Fruit fly (Drosophila melanogaster) whole organism, embryonic: Measurements from ENCODE around the gene BtbVII.

Experiments used
- Antp ChIP-seq: fragments of 200-800 bp; sonication (Bioruptor generic); optimal IDR thresholded peaks from 3 replicates; lab custom pipeline; 2016; ENCODE audit warnings: missing biosample characterization, missing genetic modification characterization
- CG10565 ChIP-seq: fragments of 200-800 bp; sonication (Bioruptor generic); optimal IDR thresholded peaks from 3 replicates; lab custom pipeline; 2016; ENCODE audit warnings: missing biosample characterization, mild to moderate bottlenecking, missing genetic modification characterization
- CG11560 ChIP-seq: fragments of 200-800 bp; sonication (Bioruptor generic); IDR thresholded peaks from 3 replicates; pipeline ENCODE4 v1.3.6; 2022; ENCODE audit warnings: missing biosample characterization, missing genetic modification characterization
- CG13287 ChIP-seq: fragments of 200-800 bp; sonication (Bioruptor generic); IDR thresholded peaks from 2 replicates; pipeline ENCODE4 v1.3.6; 2022; ENCODE audit warnings: missing biosample characterization, missing genetic modification characterization; ENCODE audit not compliant: partially characterized antibody
- CG15073 ChIP-seq: fragments of 200-800 bp; sonication (Bioruptor generic); optimal IDR thresholded peaks from 2 replicates; lab custom pipeline; 2016; ENCODE audit warnings: missing biosample characterization, missing genetic modification characterization
- CG1529 ChIP-seq: fragments of 200-800 bp; sonication (Bioruptor generic); optimal IDR thresholded peaks from 3 replicates; lab custom pipeline; 2018; ENCODE audit warnings: missing biosample characterization, missing genetic modification characterization
- CG15514 ChIP-seq: fragments of 200-800 bp; sonication (Bioruptor generic); optimal IDR thresholded peaks from 3 replicates; lab custom pipeline; 2017; ENCODE audit warnings: missing biosample characterization, missing genetic modification characterization, mild to moderate bottlenecking, moderate library complexity, missing genetic modification reagents
- CG17328 ChIP-seq: fragments of 200-800 bp; sonication (Bioruptor generic); IDR thresholded peaks from 2 replicates; pipeline ENCODE4 v1.3.6; 2022; ENCODE audit warnings: missing biosample characterization, missing genetic modification characterization
- CG17612 ChIP-seq: fragments of 200-800 bp; sonication (Bioruptor generic); IDR thresholded peaks from 2 replicates; pipeline ENCODE4 v1.3.6; 2022; ENCODE audit warnings: missing biosample characterization, missing genetic modification characterization
- CG1792 ChIP-seq: fragments of 200-800 bp; sonication (Bioruptor generic); optimal IDR thresholded peaks from 2 replicates; lab custom pipeline; 2016; ENCODE audit warnings: missing biosample characterization, missing genetic modification characterization
- CG33213 ChIP-seq: fragments of 200-800 bp; sonication (Bioruptor generic); optimal IDR thresholded peaks from 3 replicates; lab custom pipeline; 2016; ENCODE audit warnings: missing biosample characterization, missing genetic modification characterization
- CG6689 ChIP-seq: fragments of 200-800 bp; sonication (Bioruptor generic); IDR thresholded peaks from 2 replicates; pipeline ENCODE4 v1.3.6; 2022; ENCODE audit warnings: missing biosample characterization, missing genetic modification characterization
- CG8089 ChIP-seq: fragments of 200-800 bp; sonication (Bioruptor generic); optimal IDR thresholded peaks from 3 replicates; lab custom pipeline; 2016; ENCODE audit warnings: missing biosample characterization, missing genetic modification characterization
- D ChIP-seq, 2 experiments: fragments of 200-800 bp in 1 of 2; fragments of >200 bp in 1 of 2; sonication (Bioruptor generic) in 1 of 2; optimal IDR thresholded peaks; 2 replicates in 1 of 2; 3 replicates in 1 of 2; lab custom pipeline; 2017; ENCODE audit warnings: mild to moderate bottlenecking in 1 of 2, missing biosample characterization in 1 of 2, missing genetic modification characterization in 1 of 2, missing genetic modification reagents in 1 of 2
- Dp ChIP-seq: fragments of 200-800 bp; sonication (Bioruptor generic); optimal IDR thresholded peaks from 2 replicates; lab custom pipeline; 2018; ENCODE audit warnings: missing biosample characterization, mild to moderate bottlenecking, missing genetic modification characterization, moderate library complexity
- Fer3 ChIP-seq: fragments of 200-800 bp; sonication (Bioruptor generic); optimal IDR thresholded peaks from 2 replicates; lab custom pipeline; 2018; ENCODE audit warnings: missing biosample characterization, mild to moderate bottlenecking, missing genetic modification characterization, moderate library complexity
- GATAe ChIP-seq: fragments of 200-800 bp; sonication (Bioruptor generic); conservative IDR thresholded peaks from 2 replicates; pipeline ENCODE4 v1.3.6; 2022; ENCODE audit warnings: missing biosample characterization, missing genetic modification characterization
- HmgD ChIP-seq: fragments of 200-800 bp; sonication (Bioruptor generic); optimal IDR thresholded peaks from 3 replicates; lab custom pipeline; 2016; ENCODE audit warnings: missing biosample characterization, missing genetic modification characterization
- HmgZ ChIP-seq: fragments of 200-800 bp; sonication (Bioruptor generic); optimal IDR thresholded peaks from 2 replicates; lab custom pipeline; 2018; ENCODE audit warnings: missing biosample characterization, mild to moderate bottlenecking, missing genetic modification characterization
- Hmr ChIP-seq: fragments of 200-800 bp; sonication (Bioruptor generic); optimal IDR thresholded peaks from 3 replicates; lab custom pipeline; 2017; ENCODE audit warnings: mild to moderate bottlenecking, missing biosample characterization, missing genetic modification reagents, missing genetic modification characterization
- Hr51 ChIP-seq, 2 experiments: fragments of 200-800 bp; sonication (Bioruptor generic); optimal IDR thresholded peaks; 2 replicates in 1 of 2; 3 replicates in 1 of 2; lab custom pipeline; 2016 to 2018; ENCODE audit warnings: missing biosample characterization in 2 of 2, missing genetic modification characterization in 2 of 2, mild to moderate bottlenecking in 1 of 2, moderate library complexity in 1 of 2
- Hsf ChIP-seq: fragments of 200-800 bp; sonication (Bioruptor generic); optimal IDR thresholded peaks from 3 replicates; lab custom pipeline; 2016; ENCODE audit warnings: missing biosample characterization, missing genetic modification characterization
- Lpt ChIP-seq: fragments of >200 bp; optimal IDR thresholded peaks from 2 replicates; lab custom pipeline; 2018; ENCODE audit warnings: missing biosample characterization, missing genetic modification characterization
- MTF-1 ChIP-seq: fragments of 200-800 bp; sonication (Bioruptor generic); optimal IDR thresholded peaks from 2 replicates; lab custom pipeline; 2018; ENCODE audit warnings: missing biosample characterization, mild to moderate bottlenecking, missing genetic modification characterization, borderline replicate concordance
- Mad ChIP-seq: fragments of 200-800 bp; sonication (Bioruptor generic); optimal IDR thresholded peaks from 2 replicates; lab custom pipeline; 2016; ENCODE audit warnings: missing biosample characterization, missing genetic modification characterization
- Mrtf ChIP-seq: fragments of 200-800 bp; sonication (Bioruptor generic); IDR thresholded peaks from 3 replicates; pipeline ENCODE4 v1.3.6; 2022; ENCODE audit warnings: missing biosample characterization, missing genetic modification characterization
- Poxn ChIP-seq: fragments of 200-800 bp; sonication (Bioruptor generic); IDR thresholded peaks from 2 replicates; pipeline ENCODE4 v1.3.6; 2022; ENCODE audit warnings: missing biosample characterization, missing genetic modification characterization
- Sox100B ChIP-seq: fragments of 200-800 bp; sonication (Bioruptor generic); optimal IDR thresholded peaks from 3 replicates; lab custom pipeline; 2018; ENCODE audit warnings: missing biosample characterization, mild to moderate bottlenecking, missing genetic modification characterization
- Sox102F ChIP-seq: fragments of 200-800 bp; sonication (Bioruptor generic); optimal IDR thresholded peaks from 2 replicates; lab custom pipeline; 2018; ENCODE audit warnings: missing biosample characterization, mild to moderate bottlenecking, missing genetic modification characterization, moderate library complexity
- Spps ChIP-seq: fragments of 200-800 bp; sonication (Bioruptor generic); optimal IDR thresholded peaks from 2 replicates; lab custom pipeline; 2018; ENCODE audit warnings: missing biosample characterization, mild to moderate bottlenecking, missing genetic modification characterization
- Sry-β ChIP-seq: fragments of 200-800 bp; sonication (Bioruptor generic); optimal IDR thresholded peaks from 2 replicates; lab custom pipeline; 2018; ENCODE audit warnings: missing biosample characterization, mild to moderate bottlenecking, missing genetic modification characterization, moderate library complexity
- bigmax ChIP-seq: fragments of 200-800 bp; sonication (Bioruptor generic); optimal IDR thresholded peaks from 2 replicates; lab custom pipeline; 2018; ENCODE audit warnings: missing biosample characterization, mild to moderate bottlenecking, missing genetic modification characterization
- cas ChIP-seq: fragments of 200-800 bp; sonication (Bioruptor generic); IDR thresholded peaks from 2 replicates; pipeline ENCODE4 v1.3.6; 2022; ENCODE audit warnings: missing biosample characterization, missing genetic modification characterization
- crol ChIP-seq: fragments of 200-800 bp; sonication (Bioruptor generic); IDR thresholded peaks from 2 replicates; pipeline ENCODE4 v1.3.6; 2022; ENCODE audit warnings: missing biosample characterization, missing genetic modification characterization
- dysf ChIP-seq: fragments of 200-800 bp; sonication (Bioruptor generic); IDR thresholded peaks from 3 replicates; pipeline ENCODE4 v1.3.6; 2022; ENCODE audit warnings: missing biosample characterization, missing genetic modification characterization
- ftz-f1 ChIP-seq: fragments of 200-800 bp; sonication (Bioruptor generic); optimal IDR thresholded peaks from 2 replicates; lab custom pipeline; 2016; ENCODE audit warnings: missing biosample characterization, missing genetic modification characterization
- gcm ChIP-seq: fragments of 200-800 bp; sonication (Bioruptor generic); optimal IDR thresholded peaks from 2 replicates; lab custom pipeline; 2019; ENCODE audit warnings: missing biosample characterization, mild to moderate bottlenecking, missing genetic modification characterization, moderate library complexity
- hbn ChIP-seq: fragments of 200-800 bp; sonication (Bioruptor generic); IDR thresholded peaks from 2 replicates; pipeline ENCODE4 v1.3.6; 2022; ENCODE audit warnings: missing biosample characterization, missing genetic modification characterization; ENCODE audit not compliant: partially characterized antibody
- jumu ChIP-seq: fragments of 200-800 bp; sonication (Bioruptor generic); optimal IDR thresholded peaks from 3 replicates; lab custom pipeline; 2016; ENCODE audit warnings: missing biosample characterization, missing genetic modification characterization
- maf-S ChIP-seq: fragments of 200-800 bp; sonication (Bioruptor generic); optimal IDR thresholded peaks from 2 replicates; lab custom pipeline; 2016; ENCODE audit warnings: missing biosample characterization, missing genetic modification characterization
- mld ChIP-seq: fragments of 200-800 bp; sonication (Bioruptor generic); IDR thresholded peaks from 3 replicates; pipeline ENCODE4 v1.3.6; 2022; ENCODE audit warnings: missing biosample characterization, missing genetic modification characterization; ENCODE audit not compliant: partially characterized antibody
- odd ChIP-seq: fragments of 200-800 bp; sonication (Bioruptor generic); optimal IDR thresholded peaks from 2 replicates; lab custom pipeline; 2017; ENCODE audit warnings: missing biosample characterization, mild to moderate bottlenecking, missing genetic modification characterization
- rib ChIP-seq: fragments of 200-800 bp; sonication (Bioruptor generic); IDR thresholded peaks from 2 replicates; pipeline ENCODE4 v1.3.6; 2022; ENCODE audit warnings: missing biosample characterization, missing genetic modification characterization
- ro ChIP-seq: fragments of 200-800 bp; sonication (Bioruptor generic); IDR thresholded peaks from 2 replicates; pipeline ENCODE4 v1.3.6; 2022; ENCODE audit warnings: missing biosample characterization, missing genetic modification characterization
- slbo ChIP-seq: fragments of 200-800 bp; sonication (Bioruptor generic); IDR thresholded peaks from 2 replicates; pipeline ENCODE4 v1.3.6; 2022; ENCODE audit warnings: missing biosample characterization, missing genetic modification characterization
- slp2 ChIP-seq: fragments of 200-800 bp; sonication (Bioruptor generic); optimal IDR thresholded peaks from 2 replicates; lab custom pipeline; 2016; ENCODE audit warnings: missing biosample characterization, missing genetic modification characterization
- stwl ChIP-seq: fragments of 200-800 bp; sonication (Bioruptor generic); optimal IDR thresholded peaks from 3 replicates; lab custom pipeline; 2018; ENCODE audit warnings: missing biosample characterization, mild to moderate bottlenecking, missing genetic modification characterization, moderate library complexity
- toy ChIP-seq: fragments of 200-800 bp; sonication (Bioruptor generic); IDR thresholded peaks from 2 replicates; pipeline ENCODE4 v1.3.6; 2022; ENCODE audit warnings: missing biosample characterization, missing genetic modification characterization
- z ChIP-seq: fragments of 200-800 bp; sonication (Bioruptor generic); IDR thresholded peaks from 3 replicates; pipeline ENCODE4 v1.3.6; 2022; ENCODE audit warnings: missing biosample characterization, missing genetic modification characterization
- zf30C ChIP-seq: fragments of 200-800 bp; sonication (Bioruptor generic); optimal IDR thresholded peaks from 3 replicates; lab custom pipeline; 2018; ENCODE audit warnings: missing biosample characterization, mild to moderate bottlenecking, missing genetic modification characterization

BtbVII gene

dm6 chr3L:3192912-3193311 is 44.5 kb downstream of the BtbVII start, which contains the start of gene Hsp83 (continued):
- no peak; the same call in 2 of the 3 replicates for TF ChIP-seq CG11560 (tag; lab: Robert Waterston, UW)
- TF ChIP-seq Hmr (GFP tag; lab: Kevin White, UChicago): peak; percentile 99
- peak; percentile 97 for TF ChIP-seq HmgZ (tag; lab: Kevin White, UChicago)
- peak; percentile 94 for TF ChIP-seq Sox100B (GFP tag; lab: Kevin White, UChicago)
- TF ChIP-seq Poxn: peak; percentile 40; the same call in 1 of the 2 replicates
- TF ChIP-seq CG8089 (GFP tag; lab: Kevin White, UChicago): peak; percentile 92
- TF ChIP-seq zf30C (GFP tag; lab: Kevin White, UChicago): peak; percentile 84
- TF ChIP-seq CG15514 (GFP tag; lab: Kevin White, UChicago): no peak
- TF ChIP-seq MTF-1 (GFP tag; lab: Kevin White, UChicago): peak; percentile 99
- TF ChIP-seq crol (GFP tag; lab: Robert Waterston, UW): peak; percentile 54; the same call in 1 of the 2 replicates
- TF ChIP-seq jumu: peak; percentile 88
- TF ChIP-seq CG15073: no peak
- peak; percentile 91 for TF ChIP-seq bigmax (GFP tag; lab: Kevin White, UChicago)
- TF ChIP-seq CG33213 (GFP tag; lab: Kevin White, UChicago): peak; percentile 98
- TF ChIP-seq hbn (GFP tag; lab: Robert Waterston, UW): no peak
- peak; percentile 94 for TF ChIP-seq Dp (GFP tag; lab: Kevin White, UChicago)
- no peak for TF ChIP-seq D (optimal IDR thresholded peaks at IDR 0.05; lab: Kevin White, UChicago)
- peak; percentile 95 for TF ChIP-seq D (GFP tag; optimal IDR thresholded peaks at IDR 0.05; lab: Kevin White, UChicago)
- TF ChIP-seq Lpt (GFP tag; lab: Kevin White, UChicago): no peak
- peak; percentile 60 for TF ChIP-seq CG10565 (GFP tag; lab: Kevin White, UChicago)
- peak; percentile 78; the same call in 2 of the 3 replicates for TF ChIP-seq Mrtf (GFP tag; lab: Robert Waterston, UW)
- TF ChIP-seq mld (GFP tag; lab: Robert Waterston, UW): no peak
- peak; percentile 85 for TF ChIP-seq CG17612 (GFP tag; lab: Robert Waterston, UW)
- TF ChIP-seq GATAe (GFP tag; lab: Robert Waterston, UW): no peak; the same call in 1 of the 2 replicates
- peak; percentile 91 for TF ChIP-seq slp2 (GFP tag; lab: Kevin White, UChicago)
- TF ChIP-seq z (GFP tag; lab: Robert Waterston, UW): peak; percentile 73
- peak; percentile 99 for TF ChIP-seq Hsf (GFP tag; lab: Kevin White, UChicago)
- TF ChIP-seq gcm: peak; percentile 98
- peak; percentile 40; the same call in 1 of the 2 replicates for TF ChIP-seq ro
- TF ChIP-seq Hr51 (GFP tag; optimal IDR thresholded peaks at IDR 0.05; lab: Kevin White, UChicago): peak; percentile 90 to 96
- peak; percentile 89 for TF ChIP-seq maf-S (GFP tag; lab: Kevin White, UChicago)
- peak; percentile 81; the same call in 1 of the 2 replicates for TF ChIP-seq cas (GFP tag; lab: Robert Waterston, UW)
- peak; percentile 96 for TF ChIP-seq CG17328 (GFP tag; lab: Robert Waterston, UW)
- peak; percentile 81 for TF ChIP-seq CG6689 (GFP tag; lab: Robert Waterston, UW)
- TF ChIP-seq Sox102F (GFP tag; lab: Kevin White, UChicago): no peak
- peak; percentile 70 for TF ChIP-seq HmgD (GFP tag; lab: Kevin White, UChicago)
- peak; percentile 95 for TF ChIP-seq Mad (GFP tag; lab: Kevin White, UChicago)
- peak; percentile 85 for TF ChIP-seq stwl
- TF ChIP-seq CG1529: peak; percentile 95
- peak; percentile 87 for TF ChIP-seq CG1792 (GFP tag; lab: Kevin White, UChicago)
- TF ChIP-seq Spps (tag; lab: Kevin White, UChicago): peak; percentile 80
- TF ChIP-seq Sry-β (GFP tag; lab: Kevin White, UChicago): peak; percentile 73
- TF ChIP-seq dysf (GFP tag; lab: Robert Waterston, UW): peak; percentile 89
- peak; percentile 90 for TF ChIP-seq Antp
- TF ChIP-seq slbo: peak; percentile 84
- peak; percentile 99 for TF ChIP-seq odd
- peak; percentile 98 for TF ChIP-seq Fer3 (tag; lab: Kevin White, UChicago)
- no peak for TF ChIP-seq CG13287 (GFP tag; lab: Robert Waterston, UW)
- TF ChIP-seq ftz-f1 (GFP tag; lab: Kevin White, UChicago): peak; percentile 80
- TF ChIP-seq toy: peak; percentile 78; the same call in 1 of the 2 replicates
- peak; percentile 83 for TF ChIP-seq rib
